Fruit fly (Drosophila melanogaster) whole organism, prepupa: Measurements from ENCODE around the gene CG32413.

Experiments
- Blimp-1 ChIP-seq: fragments of 200-800 bp; sonication (Bioruptor generic); optimal IDR thresholded peaks from 3 replicates; lab custom pipeline; 2017; ENCODE audit warnings: missing biosample characterization, missing genetic modification characterization, mild to moderate bottlenecking, moderate library complexity, missing genetic modification reagents
- CG10631 ChIP-seq: fragments of 200-800 bp; sonication (Bioruptor generic); optimal IDR thresholded peaks from 2 replicates; lab custom pipeline; 2016; ENCODE audit warnings: missing biosample characterization, missing genetic modification characterization
- CG10669 ChIP-seq: fragments of 200-800 bp; sonication (Bioruptor generic); optimal IDR thresholded peaks from 3 replicates; lab custom pipeline; 2018; ENCODE audit warnings: missing biosample characterization, mild to moderate bottlenecking, missing genetic modification characterization, moderate library complexity
- CG11294 ChIP-seq: fragments of 200-800 bp; sonication (Bioruptor generic); IDR thresholded peaks from 2 replicates; pipeline ENCODE4 v1.3.6; 2022; ENCODE audit warnings: missing biosample characterization, missing genetic modification characterization
- CG11902 ChIP-seq: fragments of 200-800 bp; sonication (Bioruptor generic); optimal IDR thresholded peaks from 3 replicates; lab custom pipeline; 2016; ENCODE audit warnings: missing biosample characterization, missing genetic modification characterization
- CG15336 ChIP-seq: fragments of 200-800 bp; sonication (Bioruptor generic); IDR thresholded peaks from 2 replicates; pipeline ENCODE4 v1.3.6; 2022; ENCODE audit warnings: missing biosample characterization, missing genetic modification characterization
- CG16779 ChIP-seq: fragments of 200-800 bp; sonication (Bioruptor generic); optimal IDR thresholded peaks from 3 replicates; lab custom pipeline; 2017; ENCODE audit warnings: missing biosample characterization, mild to moderate bottlenecking, missing genetic modification characterization
- CG32006 ChIP-seq: fragments of 200-800 bp; sonication (Bioruptor generic); optimal IDR thresholded peaks from 3 replicates; lab custom pipeline; 2017; ENCODE audit warnings: missing biosample characterization, mild to moderate bottlenecking, missing genetic modification characterization
- CG3919 ChIP-seq: fragments of 200-800 bp; sonication (Bioruptor generic); optimal IDR thresholded peaks from 3 replicates; lab custom pipeline; 2016; ENCODE audit warnings: missing biosample characterization, missing genetic modification characterization
- CG6163 ChIP-seq: fragments of 200-800 bp; sonication (Bioruptor generic); IDR thresholded peaks from 3 replicates; pipeline ENCODE4 v1.3.6; 2022; ENCODE audit warnings: missing biosample characterization, missing genetic modification characterization
- CG6276 ChIP-seq: fragments of 200-800 bp; sonication (Bioruptor generic); optimal IDR thresholded peaks from 2 replicates; lab custom pipeline; 2017; ENCODE audit warnings: missing biosample characterization, mild to moderate bottlenecking, missing genetic modification characterization
- CG6792 ChIP-seq: fragments of 200-800 bp; sonication (Bioruptor generic); optimal IDR thresholded peaks from 3 replicates; lab custom pipeline; 2016; ENCODE audit warnings: missing biosample characterization, missing genetic modification characterization
- CG6854 ChIP-seq: fragments of 200-800 bp; sonication (Bioruptor generic); optimal IDR thresholded peaks from 2 replicates; lab custom pipeline; 2017; ENCODE audit warnings: missing biosample characterization, mild to moderate bottlenecking, missing genetic modification characterization
- CG7368 ChIP-seq: fragments of 200-800 bp; sonication (Bioruptor generic); optimal IDR thresholded peaks from 3 replicates; lab custom pipeline; 2016; ENCODE audit warnings: missing biosample characterization, missing genetic modification characterization
- CG8119 ChIP-seq: fragments of 200-800 bp; sonication (Bioruptor generic); IDR thresholded peaks from 3 replicates; pipeline ENCODE4 v1.3.6; 2022; ENCODE audit warnings: missing biosample characterization, missing genetic modification characterization
- CG8632 ChIP-seq: fragments of 200-800 bp; sonication (Bioruptor generic); optimal IDR thresholded peaks from 3 replicates; lab custom pipeline; 2016; ENCODE audit warnings: missing biosample characterization, missing genetic modification characterization
- CG9139 ChIP-seq: fragments of 200-800 bp; sonication (Bioruptor generic); optimal IDR thresholded peaks from 3 replicates; lab custom pipeline; 2017; ENCODE audit warnings: missing biosample characterization, mild to moderate bottlenecking, missing genetic modification characterization
- Eip78C ChIP-seq: fragments of 200-800 bp; sonication (Bioruptor generic); peaks from one replicate; lab custom pipeline; 2016; ENCODE audit warnings: missing biosample characterization, missing genetic modification characterization
- Eip93F ChIP-seq: fragments of 200-800 bp; sonication (Bioruptor generic); optimal IDR thresholded peaks from 2 replicates; lab custom pipeline; 2016; ENCODE audit warnings: missing biosample characterization, mild to moderate bottlenecking, missing genetic modification characterization
- Gug ChIP-seq: fragments of 200-800 bp; sonication (Bioruptor generic); IDR thresholded peaks from 2 replicates; pipeline ENCODE4 v1.3.6; 2022; ENCODE audit warnings: missing biosample characterization, missing genetic modification characterization
- Hr4 ChIP-seq: fragments of 200-800 bp; sonication (Bioruptor generic); optimal IDR thresholded peaks from 3 replicates; lab custom pipeline; 2016; ENCODE audit warnings: missing biosample characterization, missing genetic modification characterization
- Met ChIP-seq: fragments of 200-800 bp; sonication (Bioruptor generic); optimal IDR thresholded peaks from 3 replicates; lab custom pipeline; 2016; ENCODE audit warnings: missing biosample characterization, missing genetic modification characterization
- Smox ChIP-seq: fragments of 200-800 bp; sonication (Bioruptor generic); optimal IDR thresholded peaks from 3 replicates; lab custom pipeline; 2016; ENCODE audit warnings: missing biosample characterization, missing genetic modification characterization
- achi ChIP-seq: fragments of 200-800 bp; sonication (Bioruptor generic); optimal IDR thresholded peaks from 3 replicates; lab custom pipeline; 2016; ENCODE audit warnings: missing biosample characterization, missing genetic modification characterization
- cyc ChIP-seq: fragments of 200-800 bp; sonication (Bioruptor generic); optimal IDR thresholded peaks from 3 replicates; lab custom pipeline; 2016; ENCODE audit warnings: missing biosample characterization, missing genetic modification characterization
- dsx ChIP-seq: fragments of 200-800 bp; optimal IDR thresholded peaks from 3 replicates; lab custom pipeline; 2019; ENCODE audit warnings: missing biosample characterization, mild to moderate bottlenecking, missing genetic modification characterization, moderate library complexity; ENCODE audit not compliant: poor library complexity, severe bottlenecking
- eg ChIP-seq: fragments of 200-800 bp; sonication (Bioruptor generic); IDR thresholded peaks from 3 replicates; pipeline ENCODE4 v1.3.6; 2022; ENCODE audit warnings: missing biosample characterization, missing genetic modification characterization
- fd59A ChIP-seq: fragments of 200-800 bp; sonication (Bioruptor generic); optimal IDR thresholded peaks from 2 replicates; lab custom pipeline; 2017; ENCODE audit warnings: missing biosample characterization, mild to moderate bottlenecking, missing genetic modification characterization, missing genetic modification reagents
- lz ChIP-seq: fragments of 200-800 bp; sonication (Bioruptor generic); optimal IDR thresholded peaks from 3 replicates; lab custom pipeline; 2016; ENCODE audit warnings: missing biosample characterization, missing genetic modification characterization
- pdm3 ChIP-seq: fragments of 200-800 bp; sonication (Bioruptor generic); optimal IDR thresholded peaks from 3 replicates; lab custom pipeline; 2016; ENCODE audit warnings: missing biosample characterization, missing genetic modification characterization
- salr ChIP-seq, 2 experiments: fragments of 200-800 bp; sonication (Bioruptor generic); optimal IDR thresholded peaks; 3 replicates each; lab custom pipeline; 2016 to 2018; ENCODE audit warnings: missing biosample characterization in 2 of 2, missing genetic modification characterization in 2 of 2, mild to moderate bottlenecking in 1 of 2
- ss ChIP-seq, 2 experiments: fragments of 200-800 bp; sonication (Bioruptor generic); optimal IDR thresholded peaks; 2 replicates in 1 of 2; 3 replicates in 1 of 2; lab custom pipeline; 2017 to 2018; ENCODE audit warnings: mild to moderate bottlenecking in 2 of 2, missing biosample characterization in 2 of 2, missing genetic modification characterization in 2 of 2, moderate library complexity in 1 of 2
- topi ChIP-seq: fragments of 200-800 bp; sonication (Bioruptor generic); optimal IDR thresholded peaks from 3 replicates; lab custom pipeline; 2016; ENCODE audit warnings: missing biosample characterization, missing genetic modification characterization

Gene CG32413

DNA sequence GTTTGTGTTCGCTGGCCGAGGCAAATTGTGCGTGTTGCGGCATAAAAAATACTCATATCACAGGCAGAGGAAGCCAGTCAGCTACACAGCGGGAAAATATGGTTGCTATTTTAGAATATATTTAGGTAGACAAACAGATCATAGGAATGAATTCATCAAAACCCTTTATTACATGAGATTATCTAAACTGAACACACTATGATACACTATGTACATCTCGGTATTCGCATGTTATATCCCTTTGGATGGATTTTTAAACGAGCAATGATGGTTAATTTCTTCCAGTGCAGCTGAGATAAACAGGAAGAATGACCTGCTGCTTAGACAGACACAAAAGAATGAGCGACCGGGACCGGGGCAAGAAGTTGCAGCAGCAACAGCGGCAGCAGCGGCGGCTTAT lies 46.9 kb downstream of the CG32413 start (continued):
- TF ChIP-seq achi (GFP tag; lab: Kevin White, UChicago) (no peak), CG11294 (GFP tag; lab: Robert Waterston, UW) (no peak), topi (GFP tag; lab: Kevin White, UChicago) (peak; percentile 11), CG6792 (GFP tag; lab: Kevin White, UChicago) (peak; percentile 8), CG10669 (GFP tag; lab: Kevin White, UChicago) (peak; percentile 52), ss (GFP tag; optimal IDR thresholded peaks at IDR 0.05; lab: Kevin White, UChicago) (peak; percentile 25 to 52), CG8119 (GFP tag; lab: Robert Waterston, UW) (no peak), CG6854 (no peak), CG10631 (peak; percentile 28), CG3919 (peak; percentile 26), CG9139 (GFP tag; lab: Kevin White, UChicago) (no peak), CG16779 (tag; lab: Kevin White, UChicago) (no peak), Blimp-1 (GFP tag; lab: Kevin White, UChicago) (no peak), CG8632 (GFP tag; lab: Kevin White, UChicago) (no peak), pdm3 (GFP tag; lab: Kevin White, UChicago) (peak; percentile 0), eg (GFP tag; lab: Robert Waterston, UW) (no peak), Met (GFP tag; lab: Kevin White, UChicago) (peak; percentile 37), CG7368 (GFP tag; lab: Kevin White, UChicago) (no peak), CG11902 (GFP tag; lab: Kevin White, UChicago) (no peak), CG6276 (no peak), fd59A (GFP tag; lab: Kevin White, UChicago) (peak; percentile 12), CG6163 (no peak), Eip93F (GFP tag; lab: Kevin White, UChicago) (no peak), dsx (GFP tag; lab: Kevin White, UChicago) (peak; percentile 41), Smox (peak; percentile 13), lz (GFP tag; lab: Kevin White, UChicago) (peak; percentile 11), Gug (GFP tag; lab: Robert Waterston, UW) (no peak), cyc (GFP tag; lab: Kevin White, UChicago) (no peak)

DNA sequence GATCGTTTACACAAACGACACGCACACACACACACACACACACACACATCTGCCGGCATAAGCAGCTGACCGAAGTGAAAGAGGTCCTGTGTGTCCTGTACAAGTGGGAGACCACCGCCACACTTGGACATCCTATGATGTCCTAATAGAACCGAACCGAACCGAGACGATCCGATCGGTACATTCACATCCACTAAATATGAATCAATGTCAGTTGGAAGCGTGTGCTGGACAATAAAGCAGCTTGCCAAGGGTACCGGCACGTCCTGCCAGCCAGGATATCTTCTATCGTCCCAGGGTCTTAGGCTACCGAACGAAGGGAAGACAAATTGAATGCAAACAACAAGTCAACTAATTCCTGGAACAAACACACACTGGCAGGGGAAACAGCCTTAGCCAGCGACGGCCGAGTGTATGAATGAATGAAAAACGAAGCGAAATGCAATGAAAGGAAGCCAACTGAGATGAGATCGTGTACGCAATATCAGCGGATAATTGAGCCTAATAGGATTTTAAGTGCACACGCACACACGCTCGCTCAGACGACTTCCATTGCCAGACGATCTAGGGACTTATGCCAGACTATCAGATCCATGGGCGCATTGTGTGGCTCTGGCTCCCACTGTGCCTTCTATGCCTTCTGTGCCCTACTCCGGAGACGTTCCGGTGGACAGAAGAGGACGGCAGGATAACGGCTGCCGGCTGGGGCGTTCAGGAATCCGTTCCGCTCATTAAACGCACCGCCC lies 47.6 kb downstream of the CG32413 start:
- no peak for TF ChIP-seq ss (GFP tag; optimal IDR thresholded peaks at IDR 0.05; lab: Kevin White, UChicago)
- no peak for TF ChIP-seq CG3919

- TF ChIP-seq Hr4 (GFP tag; lab: Kevin White, UChicago) = peak; percentile 4
- peak; percentile 57 for TF ChIP-seq Eip78C (GFP tag; lab: Kevin White, UChicago)
- TF ChIP-seq CG3919 = peak; percentile 7
- TF ChIP-seq fd59A (GFP tag; lab: Kevin White, UChicago) = no peak
- TF ChIP-seq CG15336 (GFP tag; lab: Robert Waterston, UW) = peak; percentile 56
- TF ChIP-seq salr (GFP tag; optimal IDR thresholded peaks at IDR 0.05; lab: Kevin White, UChicago) = no peak
- peak; percentile 39 for TF ChIP-seq CG32006 (GFP tag; lab: Kevin White, UChicago)
- peak; percentile 38; the same call in 2 of the 3 replicates for TF ChIP-seq CG8119 (GFP tag; lab: Robert Waterston, UW)
- peak; percentile 5 for TF ChIP-seq CG10631
These were observed 48.8 kb downstream of the CG32413 start for dm6 chr3L:5855098-5855497.
